Fruit fly (Drosophila melanogaster): ENCODE results near the gene Obp8a.

Gene Obp8a

dm6 chrX:9255964-9256520, 41.4 kb downstream of the Obp8a start, which contains the start of gene ric8a (continued):
- TF ChIP-seq CG8089 (GFP tag; optimal IDR thresholded peaks at IDR 0.05) (no peak), Hr3 (GFP tag; optimal IDR thresholded peaks at IDR 0.05) (no peak), gro (GFP tag; optimal IDR thresholded peaks at IDR 0.05) (no peak), CG10543 (GFP tag; optimal IDR thresholded peaks at IDR 0.05) (no peak), row (GFP tag; IDR thresholded peaks at IDR 0.05) (peak; percentile 85), Sox100B (GFP tag; optimal IDR thresholded peaks at IDR 0.05) (no peak), eve (GFP tag; optimal IDR thresholded peaks at IDR 0.05) (no peak), TFAM (GFP tag; optimal IDR thresholded peaks at IDR 0.05) (no peak), zen2 (GFP tag; IDR thresholded peaks at IDR 0.05; ENCODE audit: partially characterized antibody) (peak; percentile 60; the same call in 1 of the 3 replicates), CG7745 (tag; optimal IDR thresholded peaks at IDR 0.05) (peak; percentile 99), Dp (GFP tag; optimal IDR thresholded peaks at IDR 0.05) (peak; percentile 30), Optix (GFP tag; IDR thresholded peaks at IDR 0.05) (no peak), sqz (GFP tag; optimal IDR thresholded peaks at IDR 0.05) (peak; percentile 61), CG12391 (tag; optimal IDR thresholded peaks at IDR 0.05) (peak; percentile 12), B-H1 (GFP tag; IDR thresholded peaks at IDR 0.05) (no peak), stwl (tag; optimal IDR thresholded peaks at IDR 0.05) (peak; percentile 52), CG14710 (tag; optimal IDR thresholded peaks at IDR 0.05) (peak; percentile 67), CG32532 (GFP tag; IDR thresholded peaks at IDR 0.05) (peak; percentile 43; the same call in 1 of the 2 replicates), CG42726 (GFP tag; IDR thresholded peaks at IDR 0.05; ENCODE audit: partially characterized antibody) (peak; percentile 86), CG9609 (GFP tag; optimal IDR thresholded peaks at IDR 0.05) (no peak), Myb (GFP tag; optimal IDR thresholded peaks at IDR 0.05) (no peak), CG18764 (GFP tag; optimal IDR thresholded peaks at IDR 0.05) (no peak), nom (GFP tag; optimal IDR thresholded peaks at IDR 0.05) (no peak), tna (GFP tag; IDR thresholded peaks at IDR 0.05; ENCODE audit: partially characterized antibody) (peak; percentile 54), trem (tag; optimal IDR thresholded peaks at IDR 0.05) (peak; percentile 67), Gug (GFP tag; IDR thresholded peaks at IDR 0.05) (peak; percentile 12; the same call in 1 of the 4 replicates), MBD-R2 (GFP tag; IDR thresholded peaks at IDR 0.05) (peak; percentile 79), YL-1 (GFP tag; optimal IDR thresholded peaks at IDR 0.05) (peak; percentile 37), CrebB (tag; optimal IDR thresholded peaks at IDR 0.05) (no peak), D19A (tag; optimal IDR thresholded peaks at IDR 0.05) (no peak), CG8924 (tag; optimal IDR thresholded peaks at IDR 0.05) (peak; percentile 35), CG31441 (GFP tag; IDR thresholded peaks at IDR 0.05) (no peak), sisA (GFP tag; IDR thresholded peaks at IDR 0.05) (no peak), GATAe (GFP tag; conservative IDR thresholded peaks at IDR 0.05) (no peak), CG31388 (GFP tag; optimal IDR thresholded peaks at IDR 0.05) (no peak), unc-4 (GFP tag; IDR thresholded peaks at IDR 0.05; ENCODE audit: partially characterized antibody) (peak; percentile 76), CG2199 (GFP tag; IDR thresholded peaks at IDR 0.05) (no peak), Xrp1 (GFP tag; IDR thresholded peaks at IDR 0.05) (no peak), MTF-1 (GFP tag; optimal IDR thresholded peaks at IDR 0.05; ENCODE audit: borderline replicate concordance) (no peak), CG3847 (GFP tag; IDR thresholded peaks at IDR 0.05) (peak; percentile 75), pzg (GFP tag; optimal IDR thresholded peaks at IDR 0.05) (peak; percentile 54), CG6791 (GFP tag; IDR thresholded peaks at IDR 0.05; ENCODE audit: partially characterized antibody) (peak; percentile 86), CG17829 (tag; optimal IDR thresholded peaks at IDR 0.05) (peak; percentile 23), Abd-B (GFP tag; optimal IDR thresholded peaks at IDR 0.05) (peak; percentile 32), sim (GFP tag; IDR thresholded peaks at IDR 0.05) (no peak), hbn (GFP tag; IDR thresholded peaks at IDR 0.05; ENCODE audit: partially characterized antibody) (peak; percentile 75), CTCF (GFP tag; optimal IDR thresholded peaks at IDR 0.05) (peak; percentile 10), amos (GFP tag; IDR thresholded peaks at IDR 0.05; ENCODE audit: partially characterized antibody) (peak; percentile 85), phol (tag; optimal IDR thresholded peaks at IDR 0.05) (peak; percentile 14), CG4424 (GFP tag; optimal IDR thresholded peaks at IDR 0.05) (no peak)

All from whole organism, embryonic.